Worm (Caenorhabditis elegans) whole organism, midembryonic: ENCODE results near the gene K09F6.15.
"Not testable (repeated sequence)": the region's sequence is repeated elsewhere in the genome, so short reads cannot be mapped to it uniquely, and the experiment has no call there.

ENCODE experiments used
- T22C8.4 ChIP-seq: fragments of 200-800 bp; sonication (Bioruptor generic); IDR thresholded peaks from 2 replicates; pipeline ENCODE4 v1.3.6; 2022; ENCODE audit warnings: missing genetic modification characterization, missing compliant biosample characterization
- cog-1 ChIP-seq: sonication (generic microtip); optimal IDR thresholded peaks from 2 replicates; lab custom pipeline; 2016; ENCODE audit warnings: missing genetic modification characterization, missing compliant biosample characterization
- flt-1 ChIP-seq: fragments of 200-800 bp; sonication (Bioruptor generic); IDR thresholded peaks from 2 replicates; pipeline ENCODE4 v1.3.6; 2022; ENCODE audit warnings: missing genetic modification characterization, missing compliant biosample characterization
- klf-2 ChIP-seq: fragments of 200-800 bp; sonication (Bioruptor generic); conservative IDR thresholded peaks from 2 replicates; pipeline ENCODE4 v1.3.6; 2022; ENCODE audit warnings: missing genetic modification reagents, missing genetic modification characterization, missing compliant biosample characterization
- med-1 ChIP-seq: sonication (generic microtip); optimal IDR thresholded peaks from 2 replicates; lab custom pipeline; 2017; ENCODE audit warnings: missing genetic modification characterization, mild to moderate bottlenecking, missing compliant biosample characterization, antibody characterized with exemption, missing genetic modification reagents; ENCODE audit not compliant: insufficient read depth
- ref-1 ChIP-seq: fragments of 200-800 bp; sonication (Bioruptor generic); conservative IDR thresholded peaks from 2 replicates; pipeline ENCODE4 v1.3.6; 2022; ENCODE audit warnings: missing genetic modification reagents, missing genetic modification characterization, missing compliant biosample characterization
- tab-1 ChIP-seq: fragments of 200-800 bp; sonication (Bioruptor generic); IDR thresholded peaks from 2 replicates; pipeline ENCODE4 v1.3.6; 2022; ENCODE audit warnings: missing genetic modification characterization, missing compliant biosample characterization
- ztf-23 ChIP-seq: fragments of 200-800 bp; sonication (Bioruptor generic); IDR thresholded peaks from 2 replicates; pipeline ENCODE4 v1.3.6; 2022; ENCODE audit warnings: missing genetic modification reagents, missing genetic modification characterization, missing compliant biosample characterization
- ztf-29 ChIP-seq: fragments of 200-800 bp; sonication (Bioruptor generic); IDR thresholded peaks from 2 replicates; pipeline ENCODE4 v1.3.6; 2022; ENCODE audit warnings: missing genetic modification reagents, missing genetic modification characterization, missing compliant biosample characterization

The K09F6.15 gene

DNA sequence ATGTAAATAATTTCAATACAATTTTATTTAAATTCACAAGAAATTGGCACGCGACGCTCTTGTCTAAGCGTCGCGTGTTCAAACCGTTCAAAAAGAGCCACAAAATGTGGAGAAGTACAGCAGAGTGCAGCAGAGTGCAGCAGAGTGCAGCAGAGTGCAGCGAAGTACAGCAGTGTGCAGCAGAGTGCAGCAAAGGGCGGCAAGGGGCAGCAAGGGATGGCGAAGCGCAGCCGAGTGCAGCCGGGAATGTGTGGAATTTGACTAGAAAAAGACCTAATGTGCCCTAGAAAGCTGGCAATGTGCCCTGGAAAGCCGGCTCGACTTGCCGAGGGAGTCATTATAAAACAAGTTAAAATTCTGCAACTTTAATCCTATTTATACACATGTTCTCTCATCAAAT, 1.9 kb upstream of the K09F6.15 start, which contains the start of gene K09F6.6:
K09F6.6 (minus strand) TSS at position 43 of the 400 bp plus-strand sequence.
- TF ChIP-seq tab-1 (GFP tag; lab: Robert Waterston, UW) (no peak), cog-1 (no peak), ref-1 (no peak), T22C8.4 (GFP tag; lab: Robert Waterston, UW) (no peak), flt-1 (GFP tag; lab: Robert Waterston, UW) (no peak), ztf-23 (no peak)

DNA sequence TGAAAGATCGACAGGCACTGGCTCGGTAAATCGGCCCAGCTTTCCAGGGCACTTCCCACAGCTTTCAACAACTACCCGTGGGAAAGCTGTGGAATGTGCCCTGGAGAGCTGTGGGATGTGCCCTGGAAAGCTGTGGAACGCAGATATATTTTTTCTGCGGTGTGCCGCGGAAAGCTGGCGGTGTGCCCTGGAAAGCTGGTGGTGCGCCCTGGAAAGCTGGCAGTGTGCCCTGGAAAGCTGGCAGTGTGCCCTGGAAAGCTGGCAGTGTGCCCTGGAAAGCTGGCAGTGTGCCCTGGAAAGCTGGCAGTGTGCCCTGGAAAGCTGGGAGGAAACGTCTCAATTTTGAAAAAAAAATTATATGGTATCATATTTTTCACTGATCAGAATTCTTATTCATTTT, 3.6 kb downstream of the K09F6.15 start:
- TF ChIP-seq T22C8.4 (GFP tag; lab: Robert Waterston, UW) (no peak), cog-1 (no peak), tab-1 (GFP tag; lab: Robert Waterston, UW) (no peak), klf-2 (GFP tag; lab: Robert Waterston, UW) (no peak), ztf-23 (no peak), ref-1 (no peak), ztf-29 (GFP tag; lab: Robert Waterston, UW) (no peak), med-1 (GFP tag; lab: Kevin White, UChicago) (no peak), flt-1 (GFP tag; lab: Robert Waterston, UW) (no peak)

DNA sequence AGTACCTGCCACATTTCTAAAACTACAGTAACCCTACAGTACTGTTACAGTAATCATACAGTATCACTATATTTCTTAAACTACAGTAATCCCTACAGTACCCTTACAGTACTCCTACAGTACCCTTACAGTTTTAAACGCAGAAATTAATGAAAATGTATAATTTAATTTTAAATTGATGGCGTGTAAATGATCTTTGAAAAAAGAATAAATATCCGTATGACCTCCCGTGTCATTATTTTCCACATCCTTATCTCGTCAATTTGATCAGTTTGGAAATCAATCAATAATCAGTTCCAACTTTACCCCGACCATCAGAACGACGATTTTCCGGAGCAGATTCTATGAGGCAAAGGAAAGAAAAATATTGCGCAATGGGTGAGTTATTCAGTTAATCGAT, 22.5 kb downstream of the K09F6.15 start, which contains the start of gene K09F6.3:
K09F6.3 (plus strand) TSS at position 301 of the 400 bp plus-strand sequence.
- TF ChIP-seq tab-1 (GFP tag; lab: Robert Waterston, UW); cog-1; ztf-29 (GFP tag; lab: Robert Waterston, UW): not testable (repeated sequence)

DNA sequence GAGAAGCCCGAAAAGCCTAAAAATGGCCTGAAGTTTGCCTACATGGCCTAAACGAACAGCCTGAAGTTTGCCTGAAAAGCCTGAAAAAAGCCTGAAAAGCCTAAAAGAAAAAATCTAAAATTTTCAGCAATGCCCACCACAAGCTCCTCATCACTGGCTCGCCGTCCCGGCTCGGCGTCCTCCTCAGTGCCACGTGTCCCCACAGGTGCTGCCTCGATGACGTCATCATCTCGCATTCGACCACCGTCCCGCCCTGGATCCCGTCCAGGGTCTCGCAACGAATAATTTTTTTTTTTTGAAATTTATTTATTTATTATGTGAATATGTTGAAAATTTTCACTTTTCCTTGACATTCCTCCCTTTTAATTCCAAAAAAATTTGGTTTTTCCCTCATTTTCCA, 23.6 kb downstream of the K09F6.15 start:
- TF ChIP-seq med-1 (GFP tag; lab: Kevin White, UChicago): no peak
- TF ChIP-seq ref-1: no peak
- no peak for TF ChIP-seq ztf-29 (GFP tag; lab: Robert Waterston, UW)

DNA sequence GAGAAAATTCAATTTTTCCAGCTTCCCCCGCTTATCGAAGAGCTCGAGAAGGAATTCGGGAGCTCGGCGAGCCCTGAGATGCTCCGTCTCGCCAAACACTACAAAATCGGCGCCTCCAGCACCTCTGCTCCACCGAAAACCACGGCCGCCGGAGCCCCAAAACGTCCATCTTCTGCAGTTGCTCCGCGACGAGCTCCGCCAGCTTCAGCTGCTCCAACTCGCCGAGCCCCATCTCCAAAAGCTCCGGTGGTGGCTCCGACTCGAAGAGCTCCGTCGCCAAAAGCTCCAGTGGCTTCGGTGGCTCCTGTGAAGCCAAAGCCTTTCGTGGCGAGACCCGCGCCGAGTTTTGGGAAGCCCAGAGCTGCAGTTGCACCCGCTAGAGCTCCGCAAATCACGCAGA, 25.7 kb downstream of the K09F6.15 start:
- TF ChIP-seq ref-1 (peak; percentile 30; the same call in 1 of the 2 replicates), med-1 (GFP tag; lab: Kevin White, UChicago) (no peak)

DNA sequence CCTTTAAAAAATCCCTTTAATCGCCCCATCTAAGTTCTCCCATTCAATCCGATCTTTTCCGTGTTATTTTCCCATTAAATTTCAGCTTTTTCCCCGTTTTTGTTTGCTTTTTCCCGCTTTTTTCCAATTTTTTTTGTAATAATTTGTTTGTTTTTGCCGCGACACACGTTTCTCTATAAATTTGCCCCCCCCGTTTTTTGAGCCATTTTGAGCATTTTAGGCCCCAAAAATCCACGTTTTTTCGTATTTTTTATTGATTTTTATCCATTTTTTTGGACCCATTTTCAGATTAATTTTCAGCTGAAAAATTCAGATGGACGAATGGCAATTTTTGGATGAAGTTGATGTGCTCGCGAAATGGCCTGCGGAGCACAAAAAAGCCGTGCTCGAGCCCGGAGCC, 34.0 kb downstream of the K09F6.15 start, which contains the start of gene F54A3.2:
F54A3.2 (plus strand) TSS at position 301 of the 400 bp plus-strand sequence.
- no peak for TF ChIP-seq flt-1 (GFP tag; lab: Robert Waterston, UW)
- no peak for TF ChIP-seq T22C8.4 (GFP tag; lab: Robert Waterston, UW)
- no peak for TF ChIP-seq klf-2 (GFP tag; lab: Robert Waterston, UW)
- TF ChIP-seq tab-1 (GFP tag; lab: Robert Waterston, UW): no peak
- no peak for TF ChIP-seq med-1 (GFP tag; lab: Kevin White, UChicago)
- TF ChIP-seq ref-1: no peak
- TF ChIP-seq ztf-29 (GFP tag; lab: Robert Waterston, UW): no peak

DNA sequence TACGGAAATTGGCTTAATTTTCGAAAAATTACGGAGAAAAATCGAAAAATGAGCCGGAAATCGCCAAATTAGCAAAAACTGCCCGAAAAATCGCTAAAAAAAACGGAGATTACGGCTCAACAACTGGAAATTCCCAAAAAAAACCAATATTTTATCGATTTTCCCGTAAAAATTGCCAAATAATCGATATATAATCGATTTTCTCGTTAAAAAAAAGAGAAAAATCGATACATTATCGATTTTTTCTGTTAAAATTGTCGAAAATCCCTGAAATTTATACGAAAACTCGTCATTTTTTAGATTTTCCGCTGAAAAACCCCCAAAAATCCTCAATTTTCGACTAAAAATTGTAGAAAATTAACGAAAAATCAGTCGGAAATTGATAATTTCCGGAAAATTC, 41.0 kb downstream of the K09F6.15 start:
- TF ChIP-seq T22C8.4 (GFP tag; lab: Robert Waterston, UW) (0 out of 2 replicates have a peak, but pooled peaks have one; percentile 6), cog-1 (no peak)

DNA sequence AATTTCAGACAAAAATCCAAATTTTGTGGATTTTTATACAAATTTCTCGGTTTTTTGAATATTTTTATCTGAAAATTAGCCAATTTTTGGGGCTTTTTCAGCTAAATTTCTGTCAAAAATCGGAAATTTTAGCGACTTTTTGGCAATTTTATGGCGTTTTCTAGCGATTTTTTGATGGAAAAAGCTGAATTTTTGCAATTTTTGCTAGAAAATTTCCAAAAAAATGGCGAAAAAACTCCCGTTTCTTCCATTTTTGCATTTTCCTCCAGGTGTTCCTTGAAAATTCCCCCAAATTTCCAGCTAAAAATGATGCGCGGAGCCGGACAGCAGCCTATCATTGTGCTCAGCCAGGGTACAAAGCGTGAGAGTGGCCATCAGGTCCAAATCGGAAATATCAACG, 44.1 kb downstream of the K09F6.15 start, which contains the start of gene cct-3:
cct-3 (plus strand) TSS at position 301 of the 400 bp plus-strand sequence.
- no peak for TF ChIP-seq med-1 (GFP tag; lab: Kevin White, UChicago)
- no peak for TF ChIP-seq flt-1 (GFP tag; lab: Robert Waterston, UW)
- TF ChIP-seq klf-2 (GFP tag; lab: Robert Waterston, UW): no peak
- no peak for TF ChIP-seq cog-1
- TF ChIP-seq ref-1: no peak
- TF ChIP-seq ztf-23: no peak
- no peak for TF ChIP-seq T22C8.4 (GFP tag; lab: Robert Waterston, UW)
- TF ChIP-seq ztf-29 (GFP tag; lab: Robert Waterston, UW): no peak
- no peak for TF ChIP-seq tab-1 (GFP tag; lab: Robert Waterston, UW)

DNA sequence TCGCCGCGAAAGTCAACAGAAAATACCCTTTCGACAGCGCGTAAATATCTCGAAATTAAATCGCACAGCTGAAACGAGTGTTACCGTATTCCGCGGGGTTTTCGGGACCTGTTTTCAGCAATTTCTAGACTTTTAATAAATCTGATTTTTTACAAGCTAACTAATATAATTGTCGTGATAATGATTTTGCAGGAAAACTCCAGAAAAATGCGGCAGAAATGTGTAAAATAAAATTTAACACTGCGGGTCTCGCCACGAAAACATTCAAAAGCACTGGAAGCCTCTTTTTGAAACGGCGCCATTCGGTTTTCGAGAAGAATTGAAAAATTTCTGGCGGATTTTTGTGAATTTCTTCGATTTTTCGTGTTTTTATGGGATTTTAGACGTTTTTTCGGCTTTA, 44.9 kb downstream of the K09F6.15 start, which contains the start of gene F54A3.6:
F54A3.6 (minus strand) TSS at position 42 of the 400 bp plus-strand sequence.
- 0 out of 2 replicates have a peak, but pooled peaks have one; percentile 31 for TF ChIP-seq ztf-23

DNA sequence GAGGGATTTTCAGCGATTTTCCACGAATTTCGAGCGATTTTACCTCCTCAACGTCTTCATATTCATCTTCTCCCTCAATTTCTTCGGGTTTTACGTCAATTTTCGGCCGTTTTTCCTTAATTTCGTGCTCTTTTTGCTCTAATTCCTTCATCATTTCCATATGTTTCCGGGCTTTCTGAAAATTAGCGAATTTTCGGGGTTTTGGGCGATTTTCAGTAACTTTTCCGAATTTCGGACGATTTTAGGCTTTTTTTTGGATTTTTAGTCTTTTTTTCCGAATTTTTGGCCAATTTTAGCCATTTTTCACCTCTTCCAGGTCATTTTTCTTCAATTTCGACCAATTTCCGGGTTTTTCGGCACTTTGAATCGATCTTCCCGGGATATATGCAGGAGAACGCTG, 47.0 kb downstream of the K09F6.15 start:
- TF ChIP-seq cog-1: no peak
- no peak for TF ChIP-seq T22C8.4 (GFP tag; lab: Robert Waterston, UW)
- no peak for TF ChIP-seq ztf-29 (GFP tag; lab: Robert Waterston, UW)
- no peak for TF ChIP-seq ref-1
- TF ChIP-seq ztf-23: no peak
- no peak for TF ChIP-seq flt-1 (GFP tag; lab: Robert Waterston, UW)
- no peak for TF ChIP-seq tab-1 (GFP tag; lab: Robert Waterston, UW)
- TF ChIP-seq klf-2 (GFP tag; lab: Robert Waterston, UW): no peak
- TF ChIP-seq med-1 (GFP tag; lab: Kevin White, UChicago): no peak

DNA sequence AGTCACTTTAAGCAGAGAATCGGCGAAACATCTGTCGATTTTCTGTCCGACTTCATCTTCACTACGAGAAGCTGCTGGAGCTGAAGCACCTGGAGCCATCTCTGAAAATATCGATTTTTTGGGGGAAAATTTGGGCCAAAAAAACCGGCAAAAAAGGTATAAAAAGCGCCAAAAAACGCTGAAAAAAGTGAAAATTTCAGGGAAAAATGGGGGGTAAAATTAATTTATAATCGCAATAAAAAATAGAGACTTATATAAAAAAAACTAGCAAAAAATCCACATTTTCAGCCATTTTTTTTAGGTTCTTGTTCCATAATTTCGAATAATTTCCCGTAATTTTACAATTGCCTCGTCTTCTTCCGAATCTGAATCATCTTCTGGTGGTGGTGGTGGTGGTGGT, 51.7 kb downstream of the K09F6.15 start, which contains the start of gene F54A3.5:
F54A3.5 (minus strand) TSS at position 101 of the 400 bp plus-strand sequence.
- no peak for TF ChIP-seq klf-2 (GFP tag; lab: Robert Waterston, UW)
- TF ChIP-seq cog-1: no peak
- TF ChIP-seq med-1 (GFP tag; lab: Kevin White, UChicago): no peak
- TF ChIP-seq tab-1 (GFP tag; lab: Robert Waterston, UW): no peak
- no peak for TF ChIP-seq ztf-29 (GFP tag; lab: Robert Waterston, UW)
- TF ChIP-seq T22C8.4 (GFP tag; lab: Robert Waterston, UW): no peak
- TF ChIP-seq ref-1: no peak
- no peak for TF ChIP-seq flt-1 (GFP tag; lab: Robert Waterston, UW)
- TF ChIP-seq ztf-23: no peak
